Worm (Caenorhabditis elegans) whole organism, L4/young adult: ENCODE results near the gene Y73B6A.1.

Experiments used
- W03F9.2 ChIP-seq: fragments of 150-350 bp; optimal IDR thresholded peaks from 2 replicates; lab custom pipeline; 2014; ENCODE audit warnings: missing biosample characterization, missing genetic modification characterization
- dao-5 ChIP-seq: sonication (generic microtip); optimal IDR thresholded peaks from 2 replicates; lab custom pipeline; 2016; ENCODE audit warnings: missing genotype, missing genetic modification characterization, moderate library complexity, missing compliant biosample characterization
- him-1 ChIP-seq: sonication (generic microtip); optimal IDR thresholded peaks from 2 replicates; lab custom pipeline; 2016; ENCODE audit warnings: missing genotype, missing genetic modification reagents, missing genetic modification characterization, missing compliant biosample characterization

ce11 chrIV:6653663-6654201 lies 14.1 kb downstream of the Y73B6A.1 start:
- no peak for TF ChIP-seq dao-5 (tag; lab: Kevin White, UChicago)
- TF ChIP-seq him-1 (tag; lab: Kevin White, UChicago): no peak
- TF ChIP-seq W03F9.2 (tag; lab: Kevin White, UChicago): no peak
